Fruit fly (Drosophila melanogaster): Measurements from ENCODE around the gene CG15385.
A peak's percentile ranks its signal among the peaks of the same experiment; 100 is the strongest.

Gene CG15385

DNA sequence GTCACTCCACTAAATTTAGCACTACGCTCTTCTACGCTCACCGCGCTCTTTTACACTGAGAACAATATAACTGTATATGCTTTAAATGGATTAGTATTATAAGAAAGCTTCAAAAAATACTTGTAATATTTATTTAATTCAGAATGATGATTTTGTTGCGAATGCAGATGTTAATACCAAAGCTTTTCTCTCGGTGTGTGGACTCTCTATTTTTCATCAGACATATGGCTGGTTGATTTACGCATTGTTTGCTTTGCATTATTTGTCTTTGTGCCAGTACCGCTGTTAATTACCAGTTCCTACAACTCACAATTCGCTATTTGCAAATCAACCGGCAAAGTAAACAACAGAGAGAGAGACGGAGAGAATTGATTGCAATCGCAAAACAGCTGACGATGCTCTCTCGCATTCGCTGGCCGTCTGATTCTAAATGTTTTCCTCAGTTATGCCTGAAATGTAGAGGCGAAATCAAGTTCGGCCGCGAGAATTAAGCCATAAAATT is 9.3 kb upstream of the CG15385 start (continued):
- TF ChIP-seq aop (GFP tag; IDR thresholded peaks at IDR 0.05) = peak; percentile 97
- TF ChIP-seq Ada2b (GFP tag; IDR thresholded peaks at IDR 0.05) = peak; percentile 98
- TF ChIP-seq CG7556 (GFP tag; optimal IDR thresholded peaks at IDR 0.05) = peak; percentile 97
- TF ChIP-seq ewg (GFP tag; optimal IDR thresholded peaks at IDR 0.05) = peak; percentile 91
- peak; percentile 95 for TF ChIP-seq Taf1 (GFP tag; IDR thresholded peaks at IDR 0.05)
- TF ChIP-seq Ets65A (GFP tag) = peak; percentile 99
- TF ChIP-seq repo (GFP tag; optimal IDR thresholded peaks at IDR 0.05) = peak; percentile 88
- TF ChIP-seq psq (GFP tag; optimal IDR thresholded peaks at IDR 0.05) = peak; percentile 91
- TF ChIP-seq Dll (GFP tag; IDR thresholded peaks at IDR 0.05; ENCODE audit: partially characterized antibody) = no peak
- peak; percentile 96 for TF ChIP-seq stc (GFP tag; IDR thresholded peaks at IDR 0.05)
- TF ChIP-seq CG30403 (GFP tag; optimal IDR thresholded peaks at IDR 0.05) = peak; percentile 97
- peak; percentile 96 for TF ChIP-seq CG11093 (GFP tag; IDR thresholded peaks at IDR 0.05)
- no peak for TF ChIP-seq CG14860 (GFP tag; IDR thresholded peaks at IDR 0.05; ENCODE audit: partially characterized antibody)
- TF ChIP-seq exex (tag; optimal IDR thresholded peaks at IDR 0.05) = peak; percentile 81
- TF ChIP-seq cad (GFP tag; optimal IDR thresholded peaks at IDR 0.05) = no peak
- peak; percentile 94 for TF ChIP-seq CG2875 (GFP tag; optimal IDR thresholded peaks at IDR 0.05)
- peak; percentile 96 for TF ChIP-seq ATbp (GFP tag; optimal IDR thresholded peaks at IDR 0.05)
- TF ChIP-seq schlank (tag; optimal IDR thresholded peaks at IDR 0.05) = peak; percentile 96
- TF ChIP-seq CG1602 (GFP tag; optimal IDR thresholded peaks at IDR 0.05) = peak; percentile 96
- peak; percentile 99 for TF ChIP-seq slbo (GFP tag; IDR thresholded peaks at IDR 0.05)
- peak; percentile 90 for TF ChIP-seq CkIIα-i1 (GFP tag; IDR thresholded peaks at IDR 0.05)
- peak; percentile 99 for TF ChIP-seq CG9932 (GFP tag; IDR thresholded peaks at IDR 0.05)
- no peak for TF ChIP-seq Opbp (GFP tag; IDR thresholded peaks at IDR 0.05; ENCODE audit: partially characterized antibody)
- peak; percentile 87 for TF ChIP-seq Adf1 (GFP tag; IDR thresholded peaks at IDR 0.05)
- TF ChIP-seq unpg (GFP tag; optimal IDR thresholded peaks at IDR 0.05) = peak; percentile 95
- peak; percentile 97 for TF ChIP-seq CG13296 (GFP tag; optimal IDR thresholded peaks at IDR 0.05)
- peak; percentile 92 for TF ChIP-seq wor (GFP tag; IDR thresholded peaks at IDR 0.05)
- peak; percentile 60 for TF ChIP-seq kni (GFP tag; optimal IDR thresholded peaks at IDR 0.05)
- peak; percentile 68 for TF ChIP-seq MESR4 (GFP tag; optimal IDR thresholded peaks at IDR 0.05)
- peak; percentile 17 for TF ChIP-seq BEAF-32 (GFP tag; optimal IDR thresholded peaks at IDR 0.05)
- TF ChIP-seq CG10366 (GFP tag; IDR thresholded peaks at IDR 0.05) = peak; percentile 97
- peak; percentile 86 for TF ChIP-seq dm (GFP tag; optimal IDR thresholded peaks at IDR 0.05)
- TF ChIP-seq Rx (GFP tag; IDR thresholded peaks at IDR 0.05) = peak; percentile 96
- peak; percentile 81 for TF ChIP-seq z (GFP tag; IDR thresholded peaks at IDR 0.05)
- TF ChIP-seq CG10462 (GFP tag; optimal IDR thresholded peaks at IDR 0.05) = peak; percentile 91
- TF ChIP-seq CG1024 (GFP tag; IDR thresholded peaks at IDR 0.05) = peak; percentile 95
- peak; percentile 85 for TF ChIP-seq gcm2 (GFP tag; optimal IDR thresholded peaks at IDR 0.05)
- peak; percentile 99 for TF ChIP-seq sob (GFP tag; IDR thresholded peaks at IDR 0.05)
- peak; percentile 93 for TF ChIP-seq Bdp1 (GFP tag; optimal IDR thresholded peaks at IDR 0.05)
- TF ChIP-seq Optix (GFP tag; IDR thresholded peaks at IDR 0.05) = peak; percentile 92
- TF ChIP-seq CG17361 (GFP tag; IDR thresholded peaks at IDR 0.05) = peak; percentile 95
- peak; percentile 94 for TF ChIP-seq CG13894 (tag; optimal IDR thresholded peaks at IDR 0.05)
- TF ChIP-seq CG16863 (GFP tag; optimal IDR thresholded peaks at IDR 0.05) = peak; percentile 92
- TF ChIP-seq CG7786 (GFP tag; optimal IDR thresholded peaks at IDR 0.05) = peak; percentile 97
- peak; percentile 64 for TF ChIP-seq CG17802 (tag; optimal IDR thresholded peaks at IDR 0.05)
- TF ChIP-seq CG1832 (GFP tag; optimal IDR thresholded peaks at IDR 0.05) = no peak
- TF ChIP-seq CG32532 (GFP tag; IDR thresholded peaks at IDR 0.05) = peak; percentile 99
- TF ChIP-seq CoRest (tag; optimal IDR thresholded peaks at IDR 0.05) = peak; percentile 97
- TF ChIP-seq Fer1 (GFP tag; optimal IDR thresholded peaks at IDR 0.05) = peak; percentile 96
- peak; percentile 83 for TF ChIP-seq Myb (GFP tag; optimal IDR thresholded peaks at IDR 0.05)
- peak; percentile 89 for TF ChIP-seq CG15601 (tag; optimal IDR thresholded peaks at IDR 0.05)
